Fruit fly (Drosophila melanogaster): ENCODE measurements around the gene CG8838.

CG8838 gene

dm6 chr2L:3348146-3348747 is 9.2 kb upstream of the CG8838 start:
- no peak for TF ChIP-seq noc (tag; optimal IDR thresholded peaks at IDR 0.05)

DNA sequence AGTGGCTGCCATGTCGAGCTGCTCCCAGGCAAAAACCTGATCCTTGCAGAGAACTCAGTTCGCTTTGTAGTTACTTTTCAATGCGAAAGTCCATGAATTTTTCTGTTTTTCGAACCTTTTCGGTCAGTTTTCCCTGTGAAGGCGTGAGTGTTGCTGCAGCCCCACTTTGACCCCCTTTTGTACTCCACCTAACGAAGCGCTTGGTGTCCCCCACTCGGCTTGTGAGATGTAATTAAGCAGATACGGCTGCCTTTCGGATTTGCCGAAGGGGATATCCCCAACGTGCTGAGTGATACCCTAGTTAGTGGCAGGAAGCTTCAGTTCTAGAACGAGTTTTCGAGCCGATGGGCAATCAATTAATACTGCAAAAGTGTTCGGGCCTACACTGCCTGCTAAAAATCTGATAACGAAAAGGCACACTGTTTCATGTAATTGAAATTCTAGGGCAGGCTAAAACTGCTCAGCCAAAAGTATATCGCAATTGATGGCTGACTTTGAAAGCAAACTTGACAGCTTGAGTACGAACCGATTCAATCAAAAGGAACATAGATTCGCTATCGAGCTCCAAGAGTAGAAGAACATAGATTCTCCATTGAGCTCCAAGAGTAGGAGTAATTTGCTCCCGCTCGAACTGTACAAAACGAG is 5.7 kb upstream of the CG8838 start:
- no peak for TF ChIP-seq noc (tag; optimal IDR thresholded peaks at IDR 0.05)

- TF ChIP-seq noc (tag; optimal IDR thresholded peaks at IDR 0.05): no peak
Measured at dm6 chr2L:3352927-3353326, 4.5 kb upstream of the CG8838 start.

- TF ChIP-seq noc (tag; optimal IDR thresholded peaks at IDR 0.05): no peak
Measured at dm6 chr2L:3353791-3354190, 3.7 kb upstream of the CG8838 start.

dm6 chr2L:3354642-3355380 is 2.6 kb upstream of the CG8838 start, which contains the start of gene E23:
Gene E23 (minus strand): TSS chr2L:3354829.
- TF ChIP-seq noc (tag; optimal IDR thresholded peaks at IDR 0.05): peak; percentile 97

- TF ChIP-seq noc (tag; optimal IDR thresholded peaks at IDR 0.05): no peak
Measured at dm6 chr2L:3355791-3356190, 1.7 kb upstream of the CG8838 start.

dm6 chr2L:3356193-3356645 is 1.2 kb upstream of the CG8838 start:
- TF ChIP-seq noc (tag; optimal IDR thresholded peaks at IDR 0.05): peak; percentile 77

DNA sequence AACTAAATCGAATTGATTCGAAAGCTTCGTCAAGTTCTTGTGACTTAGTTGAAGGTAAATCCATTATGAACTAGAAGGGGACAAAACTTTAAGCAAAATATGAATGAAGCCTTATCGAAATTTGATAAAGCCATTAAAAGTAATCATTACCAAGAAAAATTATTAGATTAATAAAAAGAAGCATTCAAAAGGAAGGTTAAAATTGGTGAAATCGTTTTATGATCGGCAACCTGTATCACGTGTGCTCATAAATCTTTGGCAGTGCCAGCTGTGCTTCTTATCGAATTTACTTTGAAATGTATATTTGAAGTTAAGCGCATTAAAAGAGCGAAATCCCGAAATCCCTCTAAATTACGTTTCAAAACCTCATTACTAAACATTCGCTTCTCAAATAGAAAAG is 4.4 kb downstream of the CG8838 start:
- TF ChIP-seq noc (tag; optimal IDR thresholded peaks at IDR 0.05): no peak

dm6 chr2L:3366043-3366679 is 8.7 kb downstream of the CG8838 start:
- peak; percentile 84 for TF ChIP-seq noc (tag; optimal IDR thresholded peaks at IDR 0.05)

DNA sequence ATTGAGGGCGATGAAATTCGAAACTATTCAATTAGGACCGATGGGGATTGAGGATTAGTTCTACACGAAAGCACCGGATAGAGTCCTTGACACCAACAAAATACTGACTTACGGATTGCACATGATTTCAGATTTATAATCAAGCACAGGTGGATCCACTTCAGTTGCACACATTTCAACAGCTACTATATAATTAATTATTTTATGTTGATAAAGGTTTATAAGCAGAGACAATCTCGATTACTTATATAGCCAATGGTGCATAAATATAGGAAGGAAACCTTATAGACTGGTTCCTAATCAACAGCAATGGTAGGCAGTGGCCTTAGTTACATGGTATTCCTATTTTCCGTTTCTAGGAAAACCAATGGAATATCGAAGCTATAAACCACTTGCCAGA is 11.0 kb downstream of the CG8838 start:
- no peak for TF ChIP-seq noc (tag; optimal IDR thresholded peaks at IDR 0.05)

DNA sequence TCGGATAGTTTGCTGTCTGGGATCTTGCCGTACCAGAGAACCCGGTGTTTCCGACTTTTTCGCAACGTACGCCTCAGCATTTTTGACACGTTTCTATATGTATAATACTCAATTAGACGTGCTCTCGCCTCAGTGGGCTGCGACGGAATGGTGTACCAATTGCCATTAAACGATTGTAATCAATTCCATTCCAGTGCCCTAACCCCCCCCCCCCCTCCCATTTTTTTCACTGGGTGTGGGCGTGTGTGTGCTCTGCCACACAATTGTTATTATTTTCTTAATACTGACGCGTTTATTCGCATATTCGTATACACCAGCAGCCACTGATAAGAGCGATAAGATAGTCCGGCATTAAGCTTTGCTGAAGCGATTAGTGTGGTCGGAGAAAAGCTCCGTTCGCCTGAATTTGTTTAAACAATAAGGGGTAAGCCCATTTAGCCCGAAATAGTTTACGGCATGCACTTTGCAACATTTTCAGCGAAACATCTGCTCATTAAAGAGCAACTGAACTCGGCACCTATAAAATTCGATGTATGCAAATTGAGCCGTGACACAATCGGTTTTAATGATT is 11.7 kb downstream of the CG8838 start:
- peak; percentile 66 for TF ChIP-seq noc (tag; optimal IDR thresholded peaks at IDR 0.05)

DNA sequence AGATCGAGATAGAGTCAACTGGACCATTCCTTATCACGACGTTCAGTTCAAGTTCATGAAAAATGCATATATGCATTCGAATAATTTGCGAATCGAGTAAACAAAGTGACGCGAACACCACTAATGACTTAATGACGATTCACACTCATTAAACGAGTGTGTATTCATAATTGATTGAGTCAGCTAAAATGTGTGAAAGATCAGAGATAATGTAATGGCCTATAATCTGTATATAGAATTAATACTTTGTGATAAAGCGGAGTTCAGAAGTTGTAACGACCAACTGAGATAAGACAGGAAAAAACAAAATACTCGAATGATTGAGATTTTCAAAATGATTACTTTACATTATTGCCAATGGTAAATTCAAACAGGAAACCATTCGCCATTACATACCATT is 12.4 kb downstream of the CG8838 start:
- TF ChIP-seq noc (tag; optimal IDR thresholded peaks at IDR 0.05): no peak

- no peak for TF ChIP-seq noc (tag; optimal IDR thresholded peaks at IDR 0.05)
Measured at dm6 chr2L:3370920-3371319, 13.5 kb downstream of the CG8838 start.

DNA sequence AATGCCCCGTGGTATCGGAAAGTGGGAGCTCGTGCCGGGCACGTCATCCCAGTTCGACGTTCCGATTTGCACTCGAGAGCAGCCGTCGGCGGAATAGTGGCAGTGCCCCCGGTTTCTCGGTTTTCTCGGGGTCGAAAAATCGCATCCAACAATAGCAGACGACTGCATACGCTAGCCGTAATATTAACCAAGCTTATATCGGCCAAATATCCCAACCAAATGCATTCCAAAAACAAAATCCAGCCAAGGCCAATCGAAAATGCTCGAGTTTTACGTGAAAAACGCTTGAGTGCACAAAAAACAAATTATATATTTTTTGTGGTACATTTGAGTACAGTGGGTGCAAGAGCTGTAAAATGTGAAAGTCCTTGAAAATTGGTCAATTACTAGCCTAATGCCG is 13.9 kb downstream of the CG8838 start:
- no peak for TF ChIP-seq noc (tag; optimal IDR thresholded peaks at IDR 0.05)

DNA sequence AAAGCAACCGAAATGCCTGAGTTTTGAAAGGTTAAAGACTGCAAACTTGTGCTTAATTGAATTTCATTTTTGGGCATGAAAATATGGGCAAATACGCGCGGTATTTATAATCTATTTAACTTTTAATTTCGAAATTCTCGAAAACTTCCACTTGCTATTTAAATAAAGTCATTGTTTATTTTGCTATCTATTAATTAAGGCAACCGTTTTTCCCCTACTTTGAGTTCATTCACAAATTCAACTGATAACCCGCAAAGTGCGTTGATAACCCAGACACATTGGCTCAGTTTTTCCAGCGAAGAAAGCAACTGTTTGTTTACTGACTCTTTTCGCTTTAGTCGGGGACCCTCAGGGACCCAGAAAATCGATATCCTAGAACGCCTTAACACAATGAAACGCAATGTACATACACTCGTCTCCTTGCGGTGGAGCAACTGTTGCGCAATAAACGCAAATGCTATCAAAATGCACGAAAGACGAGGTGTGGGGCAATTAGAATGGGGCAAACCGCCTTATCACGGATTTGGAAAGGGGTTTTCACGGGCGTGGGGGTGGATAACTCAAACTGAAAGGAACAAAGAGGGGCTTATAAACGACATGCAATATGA is 14.4 kb downstream of the CG8838 start:
- TF ChIP-seq noc (tag; optimal IDR thresholded peaks at IDR 0.05): no peak

dm6 chr2L:3372483-3372929 is 15.1 kb downstream of the CG8838 start:
- no peak for TF ChIP-seq noc (tag; optimal IDR thresholded peaks at IDR 0.05)

Measured in whole organism, larva.